Worm (Caenorhabditis elegans) whole organism, dauer: ENCODE measurements around the gene F48F7.3.
"Not testable (repeated sequence)": the region's sequence is repeated elsewhere in the genome, so short reads cannot be mapped to it uniquely, and the experiment has no call there.

ENCODE experiments used
- unc-62 ChIP-seq: sonication (generic microtip); optimal IDR thresholded peaks from 2 replicates; lab custom pipeline; 2017; ENCODE audit warnings: missing biosample characterization, missing genetic modification reagents, missing genetic modification characterization

The F48F7.3 gene

ce11 chrX:13977439-13978118 lies 14.3 kb downstream of the F48F7.3 start, which contains the start of gene F48F7.6:
Gene F48F7.6, plus strand, starts transcription at chrX:13977829.
- no peak for TF ChIP-seq unc-62 (GFP tag; lab: Kevin White, UChicago)

- not testable (repeated sequence) for TF ChIP-seq unc-62 (GFP tag; lab: Kevin White, UChicago)
These were observed 17.1 kb downstream of the F48F7.3 start, which contains the start of gene arrd-24 for ce11 chrX:13980417-13980816. Gene arrd-24, minus strand, starts transcription at chrX:13980517.

ce11 chrX:13986307-13986706 lies 23.0 kb downstream of the F48F7.3 start, which contains the start of gene irld-24:
Gene irld-24, plus strand, starts transcription at chrX:13986607.
- no peak for TF ChIP-seq unc-62 (GFP tag; lab: Kevin White, UChicago)

ce11 chrX:13990680-13991079 lies 27.4 kb downstream of the F48F7.3 start, which contains the start of gene C31E10.11:
Gene C31E10.11, minus strand, starts transcription at chrX:13990780.
- TF ChIP-seq unc-62 (GFP tag; lab: Kevin White, UChicago): no peak

ce11 chrX:13995803-13996388 lies 32.6 kb downstream of the F48F7.3 start, which contains the start of the genes C31E10.5 and C31E10.6:
Gene C31E10.5, minus strand, starts transcription at chrX:13995834.
Gene C31E10.6, plus strand, starts transcription at chrX:13996338.
- no peak for TF ChIP-seq unc-62 (GFP tag; lab: Kevin White, UChicago)

ce11 chrX:14000198-14000748 lies 37.0 kb downstream of the F48F7.3 start:
- TF ChIP-seq unc-62 (GFP tag; lab: Kevin White, UChicago): no peak

ce11 chrX:14001494-14001974 lies 38.2 kb downstream of the F48F7.3 start, which contains the start of gene cytb-5.1:
Gene cytb-5.1, plus strand, starts transcription at chrX:14001924.
- no peak for TF ChIP-seq unc-62 (GFP tag; lab: Kevin White, UChicago)

- TF ChIP-seq unc-62 (GFP tag; lab: Kevin White, UChicago): no peak
These were observed 39.4 kb downstream of the F48F7.3 start for ce11 chrX:14002739-14003138.

ce11 chrX:14003538-14003937 lies 40.2 kb downstream of the F48F7.3 start:
- TF ChIP-seq unc-62 (GFP tag; lab: Kevin White, UChicago): no peak

ce11 chrX:14008130-14008529 lies 44.8 kb downstream of the F48F7.3 start:
- no peak for TF ChIP-seq unc-62 (GFP tag; lab: Kevin White, UChicago)

ce11 chrX:14012417-14012816 lies 49.1 kb downstream of the F48F7.3 start, which contains the start of gene tbc-19:
Gene tbc-19, minus strand, starts transcription at chrX:14012517.
- no peak for TF ChIP-seq unc-62 (GFP tag; lab: Kevin White, UChicago)
